Fruit fly (Drosophila melanogaster) whole organism, adult: ENCODE data around the gene Ccdc114.

Source experiments
- CG11617 ChIP-seq: fragments of 200-800 bp; sonication (Bioruptor generic); optimal IDR thresholded peaks from 2 replicates; lab custom pipeline; 2017; ENCODE audit warnings: mild to moderate bottlenecking, missing biosample characterization, missing genetic modification reagents, missing genetic modification characterization
- CG14711 ChIP-seq: fragments of 200-800 bp; sonication (Bioruptor generic); optimal IDR thresholded peaks from 2 replicates; lab custom pipeline; 2018; ENCODE audit warnings: missing biosample characterization, mild to moderate bottlenecking, missing genetic modification characterization, moderate library complexity
- kay ChIP-seq: fragments of 200-800 bp; sonication (Bioruptor generic); peaks from one replicate; lab custom pipeline; 2016; ENCODE audit warnings: missing biosample characterization, missing genetic modification characterization, borderline replicate concordance

- TF ChIP-seq kay (GFP tag; lab: Kevin White, UChicago) = no peak
- no peak for TF ChIP-seq CG11617 (GFP tag; lab: Kevin White, UChicago)
- TF ChIP-seq CG14711 (tag; lab: Kevin White, UChicago) = no peak
Measured at dm6 chr3R:16605929-16606328, 18.6 kb downstream of the Ccdc114 start.
